Worm (Caenorhabditis elegans): Measurements from ENCODE around the gene ZK1236.9.

DNA sequence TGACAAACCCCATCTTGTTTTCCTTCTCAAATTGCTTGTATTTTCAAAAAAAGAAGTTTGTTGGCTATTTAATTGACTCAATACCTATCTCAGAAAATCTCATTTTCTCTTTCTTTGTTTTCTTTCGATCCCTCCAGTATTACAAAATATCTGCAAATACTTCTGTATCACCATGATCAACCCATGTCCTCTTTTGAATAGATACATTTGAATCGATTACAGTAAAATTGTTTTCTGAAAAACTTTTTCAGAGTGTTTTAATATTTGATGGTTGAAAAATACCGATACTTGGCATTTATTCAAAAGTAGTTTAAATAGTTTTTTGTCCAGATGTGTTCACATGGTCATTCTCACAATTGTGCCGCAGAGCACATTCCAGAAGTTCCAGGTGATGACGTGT is 25.8 kb downstream of the ZK1236.9 start, which contains the start of gene ZK353.9:
- TF ChIP-seq F55B11.4 (tag; optimal IDR thresholded peaks at IDR 0.05; ENCODE audit: borderline replicate concordance, insufficient read depth) (no peak), bed-2 (GFP tag; IDR thresholded peaks at IDR 0.05) (no peak), tlf-1 (GFP tag; optimal IDR thresholded peaks at IDR 0.05) (no peak), madf-8 (GFP tag; conservative IDR thresholded peaks at IDR 0.05) (no peak), D2030.7 (GFP tag; IDR thresholded peaks at IDR 0.05) (no peak), ztf-25 (GFP tag; IDR thresholded peaks at IDR 0.05) (no peak), snpc-4 (GFP tag; optimal IDR thresholded peaks at IDR 0.05) (no peak), snpc-4 (tag; optimal IDR thresholded peaks at IDR 0.05) (no peak)
